Worm (Caenorhabditis elegans) whole organism, L3 larva: ENCODE data around the gene B0334.13.

ENCODE experiments used
- R02D3.7 ChIP-seq: fragments of 150-350 bp; optimal IDR thresholded peaks from 2 replicates; lab custom pipeline; 2014; ENCODE audit warnings: missing biosample characterization, missing genetic modification characterization
- ZK546.5 ChIP-seq: sonication (generic microtip); optimal IDR thresholded peaks from 2 replicates; lab custom pipeline; 2017; ENCODE audit warnings: missing biosample characterization, missing genetic modification characterization
- aly-2 ChIP-seq: fragments of 150-350 bp; optimal IDR thresholded peaks from 2 replicates; lab custom pipeline; 2014; ENCODE audit warnings: missing biosample characterization, missing genetic modification characterization
- ama-1 ChIP-seq: fragments of 150-350 bp; optimal IDR thresholded peaks from 2 replicates; lab custom pipeline; 2018
- ceh-16 ChIP-seq: sonication (generic microtip); optimal IDR thresholded peaks from 2 replicates; lab custom pipeline; 2017; ENCODE audit warnings: missing biosample characterization, missing genetic modification characterization
- ceh-28 ChIP-seq: fragments of 150-350 bp; optimal IDR thresholded peaks from 2 replicates; lab custom pipeline; 2014; ENCODE audit warnings: missing biosample characterization, missing genetic modification reagents, missing genetic modification characterization
- ceh-82 ChIP-seq: fragments of 150-350 bp; optimal IDR thresholded peaks from 2 replicates; lab custom pipeline; 2014; ENCODE audit warnings: missing biosample characterization, missing genetic modification characterization
- ceh-9 ChIP-seq: sonication (generic microtip); optimal IDR thresholded peaks from 2 replicates; lab custom pipeline; 2018; ENCODE audit warnings: missing biosample characterization, missing genetic modification characterization
- daf-12 ChIP-seq: fragments of 150-350 bp; optimal IDR thresholded peaks from 2 replicates; lab custom pipeline; 2014; ENCODE audit warnings: missing biosample characterization, missing genetic modification reagents, missing genetic modification characterization
- egl-27 ChIP-seq: sonication (generic microtip); optimal IDR thresholded peaks from 4 replicates; lab custom pipeline; 2017; ENCODE audit warnings: missing biosample characterization, missing genetic modification reagents, missing genetic modification characterization
- egl-5 ChIP-seq: fragments of 150-350 bp; optimal IDR thresholded peaks from 2 replicates; lab custom pipeline; 2017; ENCODE audit warnings: missing biosample characterization, missing genetic modification reagents, missing genetic modification characterization, inconsistent platforms
- elt-1 ChIP-seq: fragments of 150-350 bp; optimal IDR thresholded peaks from 2 replicates; lab custom pipeline; 2014; ENCODE audit warnings: missing biosample characterization, missing genetic modification characterization
- elt-2 ChIP-seq: sonication (generic microtip); optimal IDR thresholded peaks from 2 replicates; lab custom pipeline; 2016; ENCODE audit warnings: missing genetic modification reagents, mild to moderate bottlenecking, missing genetic modification characterization, missing compliant biosample characterization
- elt-3 ChIP-seq, 3 experiments: fragments of 150-350 bp in 1 of 3; sonication (generic microtip) in 2 of 3; optimal IDR thresholded peaks; 2 replicates in 2 of 3; 4 replicates in 1 of 3; lab custom pipeline; 2014 to 2017; ENCODE audit warnings: missing biosample characterization in 3 of 3, missing genetic modification characterization in 3 of 3
- eor-1 ChIP-seq, 2 experiments: fragments of 150-350 bp; optimal IDR thresholded peaks; 2 replicates each; lab custom pipeline; 2014 to 2018; ENCODE audit warnings: missing biosample characterization in 2 of 2, missing genetic modification characterization in 2 of 2
- fkh-10 ChIP-seq: sonication (generic microtip); optimal IDR thresholded peaks from 2 replicates; lab custom pipeline; 2017; ENCODE audit warnings: missing biosample characterization, missing genetic modification reagents, missing genetic modification characterization
- fkh-2 ChIP-seq: fragments of 150-350 bp; optimal IDR thresholded peaks from 2 replicates; lab custom pipeline; 2014; ENCODE audit warnings: missing biosample characterization, missing genetic modification reagents, missing genetic modification characterization
- fos-1 ChIP-seq: fragments of 150-350 bp; optimal IDR thresholded peaks from 2 replicates; lab custom pipeline; 2014; ENCODE audit warnings: missing biosample characterization, missing genetic modification characterization
- hmg-11 ChIP-seq: sonication (generic microtip); optimal IDR thresholded peaks from 2 replicates; lab custom pipeline; 2016; ENCODE audit warnings: missing genetic modification characterization, missing compliant biosample characterization
- jun-1 ChIP-seq: fragments of 150-350 bp; optimal IDR thresholded peaks from 2 replicates; lab custom pipeline; 2014; ENCODE audit warnings: missing biosample characterization, missing genetic modification reagents, missing genetic modification characterization
- lin-15B ChIP-seq: fragments of 150-350 bp; optimal IDR thresholded peaks from 2 replicates; lab custom pipeline; 2014; ENCODE audit warnings: missing biosample characterization, missing genetic modification characterization
- lin-39 ChIP-seq: fragments of 150-350 bp; optimal IDR thresholded peaks from 2 replicates; lab custom pipeline; 2018; ENCODE audit warnings: missing biosample characterization, missing genetic modification reagents, missing genetic modification characterization
- lsy-12 ChIP-seq: sonication (generic microtip); optimal IDR thresholded peaks from 2 replicates; lab custom pipeline; 2016; ENCODE audit warnings: mild to moderate bottlenecking, missing genetic modification characterization, missing compliant biosample characterization
- mdl-1 ChIP-seq: fragments of 150-350 bp; optimal IDR thresholded peaks from 2 replicates; lab custom pipeline; 2014; ENCODE audit warnings: missing biosample characterization, missing genetic modification characterization
- mml-1 ChIP-seq: fragments of 150-350 bp; sonication (generic microtip); optimal IDR thresholded peaks from 3 replicates; lab custom pipeline; 2014; ENCODE audit warnings: missing biosample characterization, missing genetic modification characterization
- nfya-1 ChIP-seq: sonication (generic microtip); optimal IDR thresholded peaks from 2 replicates; lab custom pipeline; 2017; ENCODE audit warnings: missing genetic modification characterization, mild to moderate bottlenecking, missing compliant biosample characterization, antibody characterized with exemption, moderate library complexity; ENCODE audit not compliant: insufficient read depth
- nhr-11 ChIP-seq: fragments of 150-350 bp; optimal IDR thresholded peaks from 2 replicates; lab custom pipeline; 2014; ENCODE audit warnings: missing biosample characterization, missing genetic modification characterization
- nhr-12 ChIP-seq: fragments of 150-350 bp; optimal IDR thresholded peaks from 2 replicates; lab custom pipeline; 2014; ENCODE audit warnings: missing biosample characterization, missing genetic modification characterization
- nhr-23 ChIP-seq: fragments of 150-350 bp; optimal IDR thresholded peaks from 2 replicates; lab custom pipeline; 2014; ENCODE audit warnings: missing biosample characterization, missing genetic modification reagents, missing genetic modification characterization
- nhr-237 ChIP-seq: fragments of 150-350 bp; optimal IDR thresholded peaks from 2 replicates; lab custom pipeline; 2014; ENCODE audit warnings: missing biosample characterization, missing genetic modification characterization
- nhr-25 ChIP-seq: sonication (generic microtip); optimal IDR thresholded peaks from 2 replicates; lab custom pipeline; 2017; ENCODE audit warnings: missing biosample characterization, missing genetic modification characterization
- nhr-28 ChIP-seq: fragments of 150-350 bp; optimal IDR thresholded peaks from 2 replicates; lab custom pipeline; 2014; ENCODE audit warnings: missing biosample characterization, missing genetic modification characterization
- nhr-43 ChIP-seq: sonication (generic microtip); optimal IDR thresholded peaks from 2 replicates; lab custom pipeline; 2016; ENCODE audit warnings: mild to moderate bottlenecking, missing genetic modification characterization, missing compliant biosample characterization; ENCODE audit not compliant: poor library complexity, severe bottlenecking
- nhr-67 ChIP-seq: fragments of 150-350 bp; optimal IDR thresholded peaks from 2 replicates; lab custom pipeline; 2014; ENCODE audit warnings: missing biosample characterization, missing genetic modification characterization
- nhr-76 ChIP-seq: fragments of 150-350 bp; sonication (generic microtip); optimal IDR thresholded peaks from 5 replicates; lab custom pipeline; 2014; ENCODE audit warnings: missing biosample characterization, missing genetic modification characterization
- nhr-77 ChIP-seq: fragments of 150-350 bp; optimal IDR thresholded peaks from 2 replicates; lab custom pipeline; 2014; ENCODE audit warnings: missing biosample characterization, missing genetic modification characterization
- pha-4 ChIP-seq: fragments of 150-350 bp; optimal IDR thresholded peaks from 2 replicates; lab custom pipeline; 2014; ENCODE audit warnings: missing biosample characterization, missing genetic modification reagents, missing genetic modification characterization
- pqm-1 ChIP-seq: fragments of 150-350 bp; optimal IDR thresholded peaks from 2 replicates; lab custom pipeline; 2017; ENCODE audit warnings: missing biosample characterization, missing genetic modification characterization, inconsistent platforms
- sea-2 ChIP-seq: fragments of 150-350 bp; sonication (generic microtip); optimal IDR thresholded peaks from 4 replicates; lab custom pipeline; 2014; ENCODE audit warnings: missing biosample characterization, missing genetic modification reagents, missing genetic modification characterization
- skn-1 ChIP-seq: fragments of 150-350 bp; optimal IDR thresholded peaks from 2 replicates; lab custom pipeline; 2014; ENCODE audit warnings: missing biosample characterization, missing genetic modification characterization
- snpc-4 ChIP-seq: fragments of 150-350 bp; optimal IDR thresholded peaks from 2 replicates; lab custom pipeline; 2014; ENCODE audit warnings: missing biosample characterization, missing genetic modification characterization
- tbx-2 ChIP-seq: sonication (generic microtip); optimal IDR thresholded peaks from 2 replicates; lab custom pipeline; 2016; ENCODE audit warnings: mild to moderate bottlenecking, missing genetic modification characterization, missing compliant biosample characterization
- unc-39 ChIP-seq: sonication (generic microtip); optimal IDR thresholded peaks from 4 replicates; lab custom pipeline; 2017; ENCODE audit warnings: missing biosample characterization, missing genetic modification characterization
- unc-62 ChIP-seq: fragments of 150-350 bp; sonication (generic microtip); optimal IDR thresholded peaks from 4 replicates; lab custom pipeline; 2014; ENCODE audit warnings: missing biosample characterization, missing genetic modification reagents, missing genetic modification characterization
- zag-1 ChIP-seq: fragments of 150-350 bp; optimal IDR thresholded peaks from 2 replicates; lab custom pipeline; 2014; ENCODE audit warnings: missing biosample characterization, missing genetic modification characterization
- ztf-11 ChIP-seq: fragments of 150-350 bp; optimal IDR thresholded peaks from 2 replicates; lab custom pipeline; 2014; ENCODE audit warnings: missing biosample characterization, missing genetic modification characterization
- ztf-4 ChIP-seq: fragments of 150-350 bp; optimal IDR thresholded peaks from 2 replicates; lab custom pipeline; 2014; ENCODE audit warnings: missing biosample characterization, missing genetic modification characterization

Gene B0334.13

DNA sequence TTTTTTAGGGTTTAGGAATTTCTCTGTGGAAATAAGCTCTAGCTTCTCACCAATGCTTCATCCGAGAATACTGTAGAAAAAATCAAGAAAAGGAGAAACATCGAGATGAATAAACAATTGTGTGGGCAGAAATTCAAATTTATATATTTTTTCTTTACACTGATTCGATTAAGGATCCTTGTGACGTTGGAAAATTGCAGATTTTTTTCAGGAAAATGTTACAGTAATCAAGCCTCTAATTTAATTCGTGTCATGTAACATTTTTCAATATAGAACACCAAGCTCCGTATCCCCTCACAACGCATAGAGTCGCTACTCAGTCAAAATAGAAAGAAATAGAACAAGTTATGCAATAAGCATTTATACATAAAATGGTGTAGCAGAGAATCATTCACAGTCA, 11.7 kb upstream of the B0334.13 start, which contains the start of gene W02B12.16:
W02B12.16 (minus strand) TSS at position 101 of the 400 bp plus-strand sequence.
- TF ChIP-seq aly-2 (tag; lab: Kevin White, UChicago) (no peak), nhr-43 (tag; lab: Kevin White, UChicago) (peak; percentile 2), ztf-11 (no peak)

DNA sequence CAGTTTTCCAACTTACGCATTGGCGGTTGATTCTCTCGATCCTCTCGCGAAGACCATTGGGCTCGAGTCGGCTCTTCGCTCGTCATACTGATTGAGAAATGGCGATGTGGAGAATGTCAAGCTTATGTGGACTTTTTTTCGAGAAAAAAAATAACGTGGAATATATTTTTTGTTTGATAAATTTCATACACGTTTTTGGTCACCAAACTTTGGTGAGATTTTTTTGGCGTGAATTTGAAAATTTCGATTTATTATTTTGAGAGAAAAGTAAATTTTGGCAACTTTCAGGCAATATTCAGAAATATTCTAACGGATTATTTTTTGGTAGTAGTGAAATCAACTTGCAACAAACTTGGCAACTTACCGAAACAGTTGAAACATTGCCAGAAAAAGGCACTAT, 9.0 kb upstream of the B0334.13 start, which contains the start of gene W02B12.12:
W02B12.12 (minus strand) TSS at position 101 of the 400 bp plus-strand sequence.
- no peak for TF ChIP-seq daf-12
- no peak for TF ChIP-seq tbx-2
- TF ChIP-seq ama-1 (lab: Kevin White, UChicago), result no peak
- TF ChIP-seq mml-1 (tag; lab: Kevin White, UChicago), result no peak
- no peak for TF ChIP-seq nhr-43 (tag; lab: Kevin White, UChicago)
- TF ChIP-seq pha-4 (tag; lab: Kevin White, UChicago), result no peak
- TF ChIP-seq unc-39 (tag; lab: Kevin White, UChicago), result no peak
- no peak for TF ChIP-seq nhr-23 (tag; lab: Kevin White, UChicago)
- TF ChIP-seq ceh-82 (tag; lab: Kevin White, UChicago), result no peak
- TF ChIP-seq nhr-28 (tag; lab: Kevin White, UChicago), result no peak
- TF ChIP-seq ZK546.5 (tag; lab: Kevin White, UChicago), result no peak
- TF ChIP-seq sea-2, result no peak
- TF ChIP-seq ztf-11, result no peak
- TF ChIP-seq unc-62 (GFP tag; lab: Kevin White, UChicago), result no peak

ce11 chrII:11484600-11484999, 3.5 kb upstream of the B0334.13 start:
- TF ChIP-seq nhr-28 (tag; lab: Kevin White, UChicago), result no peak
- peak; percentile 77 for TF ChIP-seq nhr-25
- TF ChIP-seq pqm-1 (tag; lab: Kevin White, UChicago), result peak; percentile 29
- TF ChIP-seq ztf-11, result no peak
- TF ChIP-seq nhr-11, result no peak
- no peak for TF ChIP-seq mml-1 (tag; lab: Kevin White, UChicago)
- TF ChIP-seq elt-1 (tag; lab: Kevin White, UChicago), result no peak
- peak; percentile 32 for TF ChIP-seq lin-15B
- no peak for TF ChIP-seq ceh-82 (tag; lab: Kevin White, UChicago)
- TF ChIP-seq fkh-2, result no peak
- TF ChIP-seq mdl-1 (tag; lab: Kevin White, UChicago), result no peak
- TF ChIP-seq elt-3 (tag; optimal IDR thresholded peaks at IDR 0.05; lab: Kevin White, UChicago), result no peak
- TF ChIP-seq nhr-76 (tag; lab: Kevin White, UChicago), result no peak
- peak; percentile 50 for TF ChIP-seq nhr-77 (tag; lab: Kevin White, UChicago)
- TF ChIP-seq eor-1 (tag; optimal IDR thresholded peaks at IDR 0.05; lab: Kevin White, UChicago), result no peak
- TF ChIP-seq egl-27 (tag; lab: Kevin White, UChicago), result no peak
- TF ChIP-seq ama-1 (lab: Kevin White, UChicago), result no peak
- TF ChIP-seq nhr-43 (tag; lab: Kevin White, UChicago), result peak; percentile 86
- peak; percentile 36 for TF ChIP-seq nhr-23 (tag; lab: Kevin White, UChicago)
- TF ChIP-seq pha-4 (tag; lab: Kevin White, UChicago), result no peak
- peak; percentile 91 for TF ChIP-seq lsy-12
- peak; percentile 34 for TF ChIP-seq ceh-16 (tag; lab: Kevin White, UChicago)
- TF ChIP-seq nfya-1 (tag; lab: Kevin White, UChicago), result no peak
- TF ChIP-seq tbx-2, result peak; percentile 47
- TF ChIP-seq elt-2 (tag; lab: Kevin White, UChicago), result peak; percentile 54
- no peak for TF ChIP-seq sea-2
- TF ChIP-seq skn-1 (tag; lab: Kevin White, UChicago), result peak; percentile 48
- TF ChIP-seq nhr-12 (tag; lab: Kevin White, UChicago), result no peak
- no peak for TF ChIP-seq ceh-9 (tag; lab: Kevin White, UChicago)
- no peak for TF ChIP-seq R02D3.7
- TF ChIP-seq lin-39 (tag; lab: Kevin White, UChicago), result peak; percentile 81
- TF ChIP-seq ztf-4, result no peak
- TF ChIP-seq fos-1 (tag; lab: Kevin White, UChicago), result no peak
- no peak for TF ChIP-seq zag-1 (tag; lab: Kevin White, UChicago)
- no peak for TF ChIP-seq nhr-67 (tag; lab: Kevin White, UChicago)
- TF ChIP-seq nhr-237 (tag; lab: Kevin White, UChicago), result no peak
- no peak for TF ChIP-seq egl-5
- TF ChIP-seq ZK546.5 (tag; lab: Kevin White, UChicago), result no peak
- TF ChIP-seq fkh-10, result no peak
- no peak for TF ChIP-seq ceh-28
- no peak for TF ChIP-seq aly-2 (tag; lab: Kevin White, UChicago)
- TF ChIP-seq unc-62 (GFP tag; lab: Kevin White, UChicago), result no peak
- TF ChIP-seq snpc-4, result no peak
- peak; percentile 93 for TF ChIP-seq hmg-11
- TF ChIP-seq daf-12, result no peak
- TF ChIP-seq unc-39 (tag; lab: Kevin White, UChicago), result no peak
- TF ChIP-seq jun-1 (tag; lab: Kevin White, UChicago), result peak; percentile 9
